Worm (Caenorhabditis elegans): ENCODE data around the gene K01G12.3.

- TF ChIP-seq him-1 (tag; optimal IDR thresholded peaks at IDR 0.05) (no peak), W03F9.2 (tag; optimal IDR thresholded peaks at IDR 0.05) (no peak)
Measured at ce11 chrIV:14238976-14239375, 45.7 kb downstream of the K01G12.3 start, which contains the start of gene Y64G10A.1.
